Worm (Caenorhabditis elegans): ENCODE data around the gene sdf-9.

DNA sequence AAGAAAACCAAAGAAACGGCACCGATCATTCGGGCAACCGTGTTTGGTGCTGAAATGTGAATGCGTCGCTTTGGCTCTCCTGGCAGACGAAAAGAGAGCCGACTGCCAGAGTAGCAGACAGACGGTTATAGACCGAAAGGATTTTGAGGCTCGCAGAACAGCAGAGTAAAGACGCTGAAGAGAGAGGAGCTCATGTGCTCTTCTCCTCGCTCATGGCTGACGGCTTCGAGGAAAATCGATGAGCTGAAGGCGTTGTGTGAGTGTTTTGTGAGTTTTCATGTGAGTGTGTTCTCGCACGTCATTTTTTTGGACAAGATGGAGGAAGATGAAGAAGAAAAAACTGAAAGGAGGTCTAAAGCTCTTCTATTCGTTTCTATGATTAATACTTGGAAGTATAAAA lies 30.8 kb downstream of the sdf-9 start, which contains the start of gene sbt-1:
- TF ChIP-seq ceh-32 (tag; optimal IDR thresholded peaks at IDR 0.05; ENCODE audit: poor library complexity) (no peak), spr-1 (tag; optimal IDR thresholded peaks at IDR 0.05) (no peak), F37D6.2 (tag; optimal IDR thresholded peaks at IDR 0.05) (peak; percentile 49), mep-1 (tag; optimal IDR thresholded peaks at IDR 0.05) (no peak), snpc-4 (tag; optimal IDR thresholded peaks at IDR 0.05) (no peak), mes-2 (tag; optimal IDR thresholded peaks at IDR 0.05; ENCODE audit: poor library complexity, severe bottlenecking) (peak; percentile 39), nhr-25 (tag; optimal IDR thresholded peaks at IDR 0.05; ENCODE audit: borderline replicate concordance, insufficient read depth) (no peak), unc-39 (tag; optimal IDR thresholded peaks at IDR 0.05) (no peak), lin-29 (GFP tag; IDR thresholded peaks at IDR 0.05) (no peak), ceh-82 (tag; optimal IDR thresholded peaks at IDR 0.05) (no peak), aha-1 (tag) (peak; percentile 96)
